Worm (Caenorhabditis elegans) whole organism, mixed stage, embryonic: ENCODE data around the gene hda-10.
"Not testable (repeated sequence)": the region's sequence is repeated elsewhere in the genome, so short reads cannot be mapped to it uniquely, and the experiment has no call there.

Experiments used
- lsy-2 ChIP-seq: fragments of 150-350 bp; optimal IDR thresholded peaks from 2 replicates; lab custom pipeline; 2014; ENCODE audit warnings: missing biosample characterization, missing genetic modification characterization
- nhr-237 ChIP-seq: fragments of 150-350 bp; optimal IDR thresholded peaks from 2 replicates; lab custom pipeline; 2014; ENCODE audit warnings: missing biosample characterization, missing genetic modification characterization
- zip-8 ChIP-seq: fragments of 150-350 bp; optimal IDR thresholded peaks from 2 replicates; lab custom pipeline; 2014; ENCODE audit warnings: missing biosample characterization, missing genetic modification characterization

DNA sequence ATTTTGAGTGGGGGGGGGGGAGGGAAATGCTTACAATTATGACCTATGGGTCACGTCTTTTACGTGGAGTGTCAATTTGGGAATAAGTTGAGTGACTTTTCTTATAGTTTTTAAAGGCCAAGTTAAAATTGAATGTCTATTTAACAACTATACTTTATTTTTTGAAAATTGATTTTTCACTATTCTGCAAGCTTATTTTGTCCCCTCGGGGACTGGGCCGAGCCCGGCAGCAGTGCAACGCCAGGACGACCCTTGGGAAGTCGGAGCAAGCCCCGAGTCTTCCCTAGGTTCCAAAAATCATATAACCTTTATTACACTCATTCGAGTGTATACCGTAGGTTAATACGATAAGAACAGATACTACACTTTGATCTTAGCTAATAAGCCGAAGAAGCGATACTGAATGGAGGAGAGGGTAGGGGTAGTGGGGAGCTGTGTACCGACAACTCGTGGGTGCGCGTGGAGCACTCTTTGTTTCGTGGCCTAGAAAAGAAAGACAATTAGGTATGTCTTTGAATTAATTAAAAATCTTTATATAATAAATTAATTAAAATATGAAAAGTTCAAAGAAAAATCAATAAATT is 46.7 kb upstream of the hda-10 start, which contains the start of gene ins-37:
- not testable (repeated sequence) for TF ChIP-seq lsy-2, zip-8, nhr-237 (tag; lab: Kevin White, UChicago)
